Worm (Caenorhabditis elegans) whole organism, L1 larva: Measurements from ENCODE around the gene F56C9.10.

Experiments
- C04F5.9 ChIP-seq: sonication (generic microtip); optimal IDR thresholded peaks from 2 replicates; lab custom pipeline; 2016; ENCODE audit warnings: missing genetic modification characterization, missing compliant biosample characterization
- C16A3.4 ChIP-seq: fragments of 150-350 bp; optimal IDR thresholded peaks from 2 replicates; lab custom pipeline; 2014; ENCODE audit warnings: missing biosample characterization, missing genetic modification characterization
- C34B4.2 ChIP-seq: sonication (generic microtip); optimal IDR thresholded peaks from 2 replicates; lab custom pipeline; 2017; ENCODE audit warnings: mild to moderate bottlenecking, missing genetic modification characterization, missing compliant biosample characterization
- F16B12.6 ChIP-seq: fragments of 150-350 bp; optimal IDR thresholded peaks from 2 replicates; lab custom pipeline; 2014; ENCODE audit warnings: missing biosample characterization, missing genetic modification characterization
- Y116A8C.19 ChIP-seq: sonication (generic microtip); optimal IDR thresholded peaks from 2 replicates; lab custom pipeline; 2016; ENCODE audit warnings: missing compliant biosample characterization, missing genetic modification characterization, borderline replicate concordance
- alr-1 ChIP-seq: fragments of 200-800 bp; sonication (Bioruptor generic); optimal IDR thresholded peaks from 2 replicates; lab custom pipeline; 2018; ENCODE audit warnings: borderline replicate concordance, mild to moderate bottlenecking, missing genetic modification characterization, missing compliant biosample characterization
- blmp-1 ChIP-seq: fragments of 150-350 bp; optimal IDR thresholded peaks from 2 replicates; lab custom pipeline; 2014; ENCODE audit warnings: missing biosample characterization, missing genetic modification characterization
- ceh-82 ChIP-seq, 3 experiments: fragments of 150-350 bp in 1 of 3; sonication (generic microtip) in 2 of 3; optimal IDR thresholded peaks; 2 replicates each; lab custom pipeline; 2014 to 2017; ENCODE audit warnings: missing biosample characterization in 3 of 3, missing genetic modification characterization in 3 of 3
- ceh-88 ChIP-seq: fragments of 200-800 bp; sonication (Bioruptor generic); IDR thresholded peaks from 2 replicates; pipeline ENCODE4 v1.3.6; 2022; ENCODE audit warnings: missing genetic modification characterization, missing compliant biosample characterization
- ceh-90 ChIP-seq: sonication (generic microtip); optimal IDR thresholded peaks from 2 replicates; lab custom pipeline; 2016; ENCODE audit warnings: missing genetic modification characterization, missing compliant biosample characterization
- dpl-1 ChIP-seq, 3 experiments: fragments of 150-350 bp in 2 of 3; sonication (generic microtip) in 1 of 3; optimal IDR thresholded peaks; 2 replicates each; lab custom pipeline; 2014 to 2017; ENCODE audit warnings: missing biosample characterization in 3 of 3, missing genetic modification characterization in 3 of 3, missing genetic modification reagents in 3 of 3
- dsc-1 ChIP-seq: sonication (generic microtip); optimal IDR thresholded peaks from 2 replicates; lab custom pipeline; 2016; ENCODE audit warnings: mild to moderate bottlenecking, missing genetic modification characterization, missing compliant biosample characterization
- efl-1 ChIP-seq, 4 experiments: fragments of 150-350 bp; optimal IDR thresholded peaks in 3 of 4; peaks in 1 of 4; 1 replicate in 1 of 4; 2 replicates in 3 of 4; lab custom pipeline; 2014; ENCODE audit warnings: missing biosample characterization in 2 of 4, missing genetic modification characterization in 2 of 4, missing genetic modification reagents in 2 of 4
- egl-13 ChIP-seq: sonication (generic microtip); optimal IDR thresholded peaks from 2 replicates; lab custom pipeline; 2016; ENCODE audit warnings: missing genotype, missing genetic modification reagents, missing genetic modification characterization, missing compliant biosample characterization
- egl-27 ChIP-seq, 2 experiments: fragments of 150-350 bp in 1 of 2; sonication (generic microtip); optimal IDR thresholded peaks; 3 replicates each; lab custom pipeline; 2017 to 2018; ENCODE audit warnings: missing biosample characterization in 2 of 2, missing genetic modification characterization in 2 of 2, missing genetic modification reagents in 2 of 2
- elt-2 ChIP-seq: sonication (generic microtip); optimal IDR thresholded peaks from 2 replicates; lab custom pipeline; 2016; ENCODE audit warnings: missing genetic modification characterization, mild to moderate bottlenecking, inconsistent platforms, missing compliant biosample characterization, missing genetic modification reagents
- elt-3 ChIP-seq, 6 experiments: fragments of 150-350 bp in 1 of 6; sonication (generic microtip); optimal IDR thresholded peaks; 2 replicates each; lab custom pipeline; 2017 to 2018; ENCODE audit warnings: missing biosample characterization in 6 of 6, missing genetic modification characterization in 6 of 6, inconsistent platforms in 1 of 6
- fkh-8 ChIP-seq: sonication (generic microtip); optimal IDR thresholded peaks from 2 replicates; lab custom pipeline; 2016; ENCODE audit warnings: mild to moderate bottlenecking, missing genetic modification characterization, missing compliant biosample characterization
- fos-1 ChIP-seq: fragments of 150-350 bp; optimal IDR thresholded peaks from 2 replicates; lab custom pipeline; 2014; ENCODE audit warnings: missing biosample characterization, missing genetic modification characterization
- hlh-17 ChIP-seq: fragments of 200-800 bp; sonication (Bioruptor generic); optimal IDR thresholded peaks from 2 replicates; lab custom pipeline; 2018; ENCODE audit warnings: missing genetic modification characterization, mild to moderate bottlenecking, missing compliant biosample characterization, moderate library complexity, borderline replicate concordance
- hpl-2 ChIP-seq: fragments of 150-350 bp; optimal IDR thresholded peaks from 2 replicates; lab custom pipeline; 2014; ENCODE audit warnings: missing biosample characterization, missing genetic modification reagents, missing genetic modification characterization
- irx-1 ChIP-seq: sonication (generic microtip); optimal IDR thresholded peaks from 2 replicates; lab custom pipeline; 2016; ENCODE audit warnings: missing genetic modification characterization, missing compliant biosample characterization
- isw-1 ChIP-seq: fragments of 200-800 bp; sonication (Bioruptor generic); IDR thresholded peaks from 2 replicates; pipeline ENCODE4 v1.3.6; 2022; ENCODE audit warnings: missing genetic modification characterization, missing compliant biosample characterization
- lin-14 ChIP-seq: fragments of 200-800 bp; sonication (Bioruptor generic); optimal IDR thresholded peaks from 2 replicates; lab custom pipeline; 2018; ENCODE audit warnings: mild to moderate bottlenecking, missing genetic modification characterization, moderate library complexity, missing compliant biosample characterization
- lin-15B ChIP-seq: fragments of 150-350 bp; sonication (generic microtip); optimal IDR thresholded peaks from 3 replicates; lab custom pipeline; 2014; ENCODE audit warnings: missing biosample characterization, missing genetic modification characterization
- lin-35 ChIP-seq, 2 experiments: fragments of 150-350 bp; optimal IDR thresholded peaks; 2 replicates each; lab custom pipeline; 2014; ENCODE audit warnings: missing biosample characterization in 2 of 2, missing genetic modification characterization in 2 of 2, missing genetic modification reagents in 2 of 2
- lin-39 ChIP-seq: fragments of 150-350 bp; optimal IDR thresholded peaks from 2 replicates; lab custom pipeline; 2014; ENCODE audit warnings: missing biosample characterization, missing genetic modification reagents, missing genetic modification characterization
- lir-3 ChIP-seq: sonication (generic microtip); optimal IDR thresholded peaks from 2 replicates; lab custom pipeline; 2016; ENCODE audit warnings: mild to moderate bottlenecking, missing genetic modification characterization, moderate library complexity, missing compliant biosample characterization; ENCODE audit not compliant: poor library complexity
- lsy-2 ChIP-seq, 2 experiments: fragments of 150-350 bp; optimal IDR thresholded peaks; 2 replicates each; lab custom pipeline; 2014; ENCODE audit warnings: missing biosample characterization in 2 of 2, missing genetic modification characterization in 2 of 2
- mab-9 ChIP-seq: fragments of 200-800 bp; sonication (Bioruptor generic); IDR thresholded peaks from 2 replicates; pipeline ENCODE4 v1.3.6; 2022; ENCODE audit warnings: missing genetic modification reagents, missing genetic modification characterization, missing compliant biosample characterization
- nhr-11 ChIP-seq: fragments of 150-350 bp; optimal IDR thresholded peaks from 2 replicates; lab custom pipeline; 2014; ENCODE audit warnings: missing biosample characterization, missing genetic modification characterization
- nhr-12 ChIP-seq: sonication (generic microtip); optimal IDR thresholded peaks from 2 replicates; lab custom pipeline; 2017; ENCODE audit warnings: missing biosample characterization, missing genetic modification characterization
- nhr-19 ChIP-seq: fragments of 200-800 bp; sonication (Bioruptor generic); conservative IDR thresholded peaks from 2 replicates; pipeline ENCODE4 v1.3.6; 2022; ENCODE audit warnings: missing genetic modification characterization, missing compliant biosample characterization
- nhr-20 ChIP-seq: sonication (generic microtip); optimal IDR thresholded peaks from 2 replicates; lab custom pipeline; 2016; ENCODE audit warnings: mild to moderate bottlenecking, missing genetic modification characterization, missing compliant biosample characterization
- nhr-28 ChIP-seq: fragments of 150-350 bp; optimal IDR thresholded peaks from 2 replicates; lab custom pipeline; 2014; ENCODE audit warnings: missing biosample characterization, missing genetic modification characterization
- nhr-47 ChIP-seq: sonication (generic microtip); optimal IDR thresholded peaks from 2 replicates; lab custom pipeline; 2016; ENCODE audit warnings: mild to moderate bottlenecking, missing genetic modification characterization, moderate library complexity, missing compliant biosample characterization
- nhr-71 ChIP-seq: sonication (generic microtip); optimal IDR thresholded peaks from 2 replicates; lab custom pipeline; 2016; ENCODE audit warnings: mild to moderate bottlenecking, missing genetic modification characterization, moderate library complexity, missing compliant biosample characterization
- nhr-76 ChIP-seq: sonication (generic microtip); optimal IDR thresholded peaks from 2 replicates; lab custom pipeline; 2017; ENCODE audit warnings: missing biosample characterization, missing genetic modification characterization
- nhr-85 ChIP-seq: sonication (generic microtip); peaks from one replicate; lab custom pipeline; 2016; ENCODE audit warnings: missing genetic modification characterization, inconsistent platforms, missing compliant biosample characterization
- pag-3 ChIP-seq: sonication (generic microtip); optimal IDR thresholded peaks from 2 replicates; lab custom pipeline; 2017; ENCODE audit warnings: missing genetic modification characterization, mild to moderate bottlenecking, missing compliant biosample characterization, antibody characterized with exemption, borderline replicate concordance; ENCODE audit not compliant: insufficient read depth
- pax-3 ChIP-seq: fragments of 200-800 bp; sonication (Bioruptor generic); optimal IDR thresholded peaks from 2 replicates; lab custom pipeline; 2018; ENCODE audit warnings: mild to moderate bottlenecking, missing genetic modification characterization, moderate library complexity, missing compliant biosample characterization
- pqm-1 ChIP-seq: sonication (generic microtip); optimal IDR thresholded peaks from 3 replicates; lab custom pipeline; 2017; ENCODE audit warnings: missing biosample characterization, missing genetic modification characterization
- skn-1 ChIP-seq: fragments of 150-350 bp; optimal IDR thresholded peaks from 2 replicates; lab custom pipeline; 2014; ENCODE audit warnings: missing biosample characterization, missing genetic modification characterization
- sptf-1 ChIP-seq: fragments of 150-350 bp; optimal IDR thresholded peaks from 2 replicates; lab custom pipeline; 2014; ENCODE audit warnings: missing biosample characterization, missing genetic modification characterization
- tbx-2 ChIP-seq: sonication (generic microtip); optimal IDR thresholded peaks from 2 replicates; lab custom pipeline; 2016; ENCODE audit warnings: missing genetic modification characterization, missing compliant biosample characterization
- unc-62 ChIP-seq: fragments of 150-350 bp; optimal IDR thresholded peaks from 2 replicates; lab custom pipeline; 2014; ENCODE audit warnings: missing biosample characterization, missing genetic modification reagents, missing genetic modification characterization
- unc-86 ChIP-seq: sonication (generic microtip); optimal IDR thresholded peaks from 2 replicates; lab custom pipeline; 2016; ENCODE audit warnings: missing genetic modification characterization, missing compliant biosample characterization
- xbp-1 ChIP-seq: sonication (generic microtip); optimal IDR thresholded peaks from 2 replicates; lab custom pipeline; 2016; ENCODE audit warnings: missing genetic modification characterization, missing compliant biosample characterization
- zag-1 ChIP-seq: fragments of 150-350 bp; optimal IDR thresholded peaks from 2 replicates; lab custom pipeline; 2014; ENCODE audit warnings: missing biosample characterization, missing genetic modification characterization
- zip-4 ChIP-seq: fragments of 200-800 bp; sonication (Bioruptor generic); optimal IDR thresholded peaks from 2 replicates; lab custom pipeline; 2018; ENCODE audit warnings: mild to moderate bottlenecking, missing genetic modification characterization, moderate library complexity, missing compliant biosample characterization
- ztf-11 ChIP-seq, 2 experiments: sonication (generic microtip); optimal IDR thresholded peaks; 2 replicates each; lab custom pipeline; 2016 to 2017; ENCODE audit warnings: missing genetic modification characterization in 2 of 2, missing biosample characterization in 1 of 2, missing compliant biosample characterization in 1 of 2

The F56C9.10 gene

DNA sequence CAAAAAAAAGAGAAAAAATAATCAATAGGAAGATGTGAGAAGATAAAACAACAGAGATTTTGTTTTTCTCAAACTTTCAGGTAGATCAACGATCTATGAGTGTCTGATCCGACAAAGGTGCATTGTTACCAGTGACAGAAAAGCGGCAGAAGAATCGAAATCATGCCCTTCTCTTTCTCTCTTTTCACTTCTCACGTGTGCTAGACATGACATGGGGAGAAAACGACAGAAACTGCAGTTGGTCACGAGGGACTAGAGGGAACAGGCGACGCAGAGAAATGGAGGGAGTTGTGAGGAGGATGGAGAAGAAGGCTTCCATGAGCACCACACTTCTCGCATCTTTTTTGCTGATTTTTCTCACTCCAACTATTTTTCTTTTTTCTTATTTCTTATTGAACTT, at the start of gene F56C9.10:
TSS of gene F56C9.10 (minus strand) at position 97 of the 400 bp plus-strand sequence.
- TF ChIP-seq ceh-82 (tag; optimal IDR thresholded peaks at IDR 0.05; lab: Kevin White, UChicago) (peak; percentile 66 to 88 (median 70)), hpl-2 (GFP tag; lab: Kevin White, UChicago) (no peak), alr-1 (tag; lab: Kevin White, UChicago) (no peak), ztf-11 (tag; optimal IDR thresholded peaks at IDR 0.05; lab: Kevin White, UChicago) (no peak), unc-62 (no peak), blmp-1 (peak; percentile 100), lir-3 (tag; lab: Kevin White, UChicago) (peak; percentile 59), zip-4 (GFP tag; lab: Kevin White, UChicago) (no peak), nhr-19 (GFP tag; lab: Robert Waterston, UW) (peak; percentile 86), egl-27 (tag; optimal IDR thresholded peaks at IDR 0.05; lab: Kevin White, UChicago) (peak; percentile 32 to 79), nhr-20 (tag; lab: Kevin White, UChicago) (peak; percentile 94), nhr-47 (tag; lab: Kevin White, UChicago) (peak; percentile 86), pax-3 (no peak), unc-86 (peak; percentile 65), isw-1 (GFP tag; lab: Robert Waterston, UW) (peak; percentile 58), nhr-11 (peak; percentile 80), lsy-2 (tag; optimal IDR thresholded peaks at IDR 0.05; lab: Kevin White, UChicago) (peak; percentile 92 to 96), pqm-1 (tag; lab: Kevin White, UChicago) (no peak), dpl-1 (GFP tag; optimal IDR thresholded peaks at IDR 0.05; lab: Kevin White, UChicago) (peak; percentile 65 to 72 (median 69)), elt-2 (tag; lab: Kevin White, UChicago) (no peak), lin-35 (GFP tag; optimal IDR thresholded peaks at IDR 0.05; lab: Kevin White, UChicago) (peak; percentile 81 to 88), xbp-1 (peak; percentile 75), F16B12.6 (peak; percentile 33), C16A3.4 (tag; lab: Kevin White, UChicago) (peak; percentile 91), skn-1 (tag; lab: Kevin White, UChicago) (peak; percentile 86), irx-1 (tag; lab: Kevin White, UChicago) (peak; percentile 60), ceh-88 (GFP tag; lab: Robert Waterston, UW) (0 out of 2 replicates have a peak, but pooled peaks have one; percentile 42), ceh-90 (tag; lab: Kevin White, UChicago) (no peak), C34B4.2 (tag; lab: Kevin White, UChicago) (no peak), nhr-28 (tag; lab: Kevin White, UChicago) (no peak), pag-3 (tag; lab: Kevin White, UChicago) (no peak), elt-3 (tag; optimal IDR thresholded peaks at IDR 0.05; lab: Kevin White, UChicago) (peak in 3 of 6 experiments; percentile 58 to 86 (median 80)), sptf-1 (tag; lab: Kevin White, UChicago) (no peak), C04F5.9 (tag; lab: Kevin White, UChicago) (peak; percentile 42), fos-1 (tag; lab: Kevin White, UChicago) (peak; percentile 80), nhr-76 (tag; lab: Kevin White, UChicago) (no peak), nhr-12 (tag; lab: Kevin White, UChicago) (no peak), mab-9 (GFP tag; lab: Robert Waterston, UW) (no peak), efl-1 (optimal IDR thresholded peaks at IDR 0.05; lab: Kevin White, UChicago) (peak; percentile 81 to 82), efl-1 (GFP tag; optimal IDR thresholded peaks at IDR 0.05 in 1 of 2; lab: Kevin White, UChicago) (peak; percentile 67 to 95), dsc-1 (tag; lab: Kevin White, UChicago) (peak; percentile 52), fkh-8 (peak; percentile 90), tbx-2 (tag; lab: Kevin White, UChicago) (peak; percentile 85), egl-13 (tag; lab: Kevin White, UChicago) (peak; percentile 51), zag-1 (tag; lab: Kevin White, UChicago) (no peak), nhr-85 (tag; lab: Kevin White, UChicago) (peak; percentile 92), nhr-71 (tag; lab: Kevin White, UChicago) (peak; percentile 97), hlh-17 (no peak), lin-15B (peak; percentile 40), lin-14 (GFP tag; lab: Kevin White, UChicago) (peak; percentile 97), lin-39 (tag; lab: Kevin White, UChicago) (peak; percentile 78), Y116A8C.19 (tag; lab: Kevin White, UChicago) (no peak)
